Worm (Caenorhabditis elegans) whole organism, L4 larva: Measurements from ENCODE around the gene R02E12.12.

Source experiments
- lin-38 ChIP-seq: fragments of 200-800 bp; sonication (Bioruptor generic); IDR thresholded peaks from 2 replicates; pipeline ENCODE4 v1.3.6; 2022; ENCODE audit warnings: missing genetic modification reagents, missing genetic modification characterization, missing compliant biosample characterization
- lin-39 ChIP-seq: fragments of 150-350 bp; optimal IDR thresholded peaks from 2 replicates; lab custom pipeline; 2014; ENCODE audit warnings: missing biosample characterization, missing genetic modification reagents, missing genetic modification characterization
- mdl-1 ChIP-seq, 2 experiments: fragments of 150-350 bp in 1 of 2; sonication (generic microtip) in 1 of 2; optimal IDR thresholded peaks; 2 replicates each; lab custom pipeline; 2014 to 2017; ENCODE audit warnings: missing biosample characterization in 2 of 2, missing genetic modification characterization in 2 of 2
- pqm-1 ChIP-seq: sonication (generic microtip); optimal IDR thresholded peaks from 2 replicates; lab custom pipeline; 2017; ENCODE audit warnings: missing biosample characterization, missing genetic modification characterization

DNA sequence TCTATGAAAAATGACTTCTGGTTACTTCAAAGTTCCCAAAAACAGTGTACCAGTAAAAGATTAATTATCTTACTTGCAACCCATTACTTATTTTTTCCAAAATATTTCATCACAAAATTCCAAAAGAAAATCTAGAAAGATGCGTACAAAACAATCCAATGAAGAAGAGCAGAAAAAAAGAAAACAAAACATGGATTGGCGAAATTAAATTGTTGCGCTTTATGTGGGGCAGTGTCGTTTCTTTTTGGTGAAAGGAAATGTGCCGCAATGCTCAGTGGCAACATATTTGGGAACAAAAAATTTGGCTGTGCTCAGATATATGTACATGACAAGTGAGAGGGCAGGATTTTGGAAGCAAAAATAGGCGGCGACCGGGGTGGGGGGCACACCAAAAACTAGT is 14.7 kb upstream of the R02E12.12 start:
- TF ChIP-seq lin-38 (GFP tag; lab: Robert Waterston, UW) (no peak), lin-39 (no peak), mdl-1 (tag; optimal IDR thresholded peaks at IDR 0.05; lab: Kevin White, UChicago) (no peak), pqm-1 (tag; lab: Kevin White, UChicago) (no peak)
